Fruit fly (Drosophila melanogaster) whole organism, prepupa: ENCODE measurements around the gene MtnD.
A peak's percentile ranks its signal among the peaks of the same experiment; 100 is the strongest.

Experiments used
- Blimp-1 ChIP-seq: fragments of 200-800 bp; sonication (Bioruptor generic); optimal IDR thresholded peaks from 3 replicates; lab custom pipeline; 2017; ENCODE audit warnings: missing biosample characterization, missing genetic modification characterization, mild to moderate bottlenecking, moderate library complexity, missing genetic modification reagents
- CG10631 ChIP-seq: fragments of 200-800 bp; sonication (Bioruptor generic); optimal IDR thresholded peaks from 2 replicates; lab custom pipeline; 2016; ENCODE audit warnings: missing biosample characterization, missing genetic modification characterization
- CG10669 ChIP-seq: fragments of 200-800 bp; sonication (Bioruptor generic); optimal IDR thresholded peaks from 3 replicates; lab custom pipeline; 2018; ENCODE audit warnings: missing biosample characterization, mild to moderate bottlenecking, missing genetic modification characterization, moderate library complexity
- CG11294 ChIP-seq: fragments of 200-800 bp; sonication (Bioruptor generic); IDR thresholded peaks from 2 replicates; pipeline ENCODE4 v1.3.6; 2022; ENCODE audit warnings: missing biosample characterization, missing genetic modification characterization
- CG15336 ChIP-seq: fragments of 200-800 bp; sonication (Bioruptor generic); IDR thresholded peaks from 2 replicates; pipeline ENCODE4 v1.3.6; 2022; ENCODE audit warnings: missing biosample characterization, missing genetic modification characterization
- CG1621 ChIP-seq: fragments of 200-800 bp; sonication (Bioruptor generic); optimal IDR thresholded peaks from 3 replicates; lab custom pipeline; 2018; ENCODE audit warnings: missing biosample characterization, mild to moderate bottlenecking, missing genetic modification characterization
- CG32006 ChIP-seq: fragments of 200-800 bp; sonication (Bioruptor generic); optimal IDR thresholded peaks from 3 replicates; lab custom pipeline; 2017; ENCODE audit warnings: missing biosample characterization, mild to moderate bottlenecking, missing genetic modification characterization
- CG34406 ChIP-seq: fragments of 200-800 bp; sonication (Bioruptor generic); optimal IDR thresholded peaks from 3 replicates; lab custom pipeline; 2016; ENCODE audit warnings: missing biosample characterization, missing genetic modification characterization
- CG3919 ChIP-seq: fragments of 200-800 bp; sonication (Bioruptor generic); optimal IDR thresholded peaks from 3 replicates; lab custom pipeline; 2016; ENCODE audit warnings: missing biosample characterization, missing genetic modification characterization
- CG4318 ChIP-seq: fragments of 200-800 bp; sonication (Bioruptor generic); optimal IDR thresholded peaks from 3 replicates; lab custom pipeline; 2017; ENCODE audit warnings: missing biosample characterization, mild to moderate bottlenecking, missing genetic modification characterization
- CG6163 ChIP-seq: fragments of 200-800 bp; sonication (Bioruptor generic); IDR thresholded peaks from 3 replicates; pipeline ENCODE4 v1.3.6; 2022; ENCODE audit warnings: missing biosample characterization, missing genetic modification characterization
- CG6276 ChIP-seq: fragments of 200-800 bp; sonication (Bioruptor generic); optimal IDR thresholded peaks from 2 replicates; lab custom pipeline; 2017; ENCODE audit warnings: missing biosample characterization, mild to moderate bottlenecking, missing genetic modification characterization
- CG6808 ChIP-seq: fragments of 200-800 bp; sonication (Bioruptor generic); optimal IDR thresholded peaks from 3 replicates; lab custom pipeline; 2017; ENCODE audit warnings: missing biosample characterization, missing genetic modification characterization, mild to moderate bottlenecking, moderate library complexity, missing genetic modification reagents
- CG8119 ChIP-seq: fragments of 200-800 bp; sonication (Bioruptor generic); IDR thresholded peaks from 3 replicates; pipeline ENCODE4 v1.3.6; 2022; ENCODE audit warnings: missing biosample characterization, missing genetic modification characterization
- CG8632 ChIP-seq: fragments of 200-800 bp; sonication (Bioruptor generic); optimal IDR thresholded peaks from 3 replicates; lab custom pipeline; 2016; ENCODE audit warnings: missing biosample characterization, missing genetic modification characterization
- Eip75B ChIP-seq: fragments of 200-800 bp; sonication (Bioruptor generic); optimal IDR thresholded peaks from 3 replicates; lab custom pipeline; 2016; ENCODE audit warnings: missing biosample characterization, missing genetic modification characterization
- Eip78C ChIP-seq: fragments of 200-800 bp; sonication (Bioruptor generic); peaks from one replicate; lab custom pipeline; 2016; ENCODE audit warnings: missing biosample characterization, missing genetic modification characterization
- Eip93F ChIP-seq: fragments of 200-800 bp; sonication (Bioruptor generic); optimal IDR thresholded peaks from 2 replicates; lab custom pipeline; 2016; ENCODE audit warnings: missing biosample characterization, mild to moderate bottlenecking, missing genetic modification characterization
- Ets21C ChIP-seq: fragments of 200-800 bp; sonication (Bioruptor generic); optimal IDR thresholded peaks from 3 replicates; lab custom pipeline; 2016; ENCODE audit warnings: missing biosample characterization, missing genetic modification characterization
- Gug ChIP-seq: fragments of 200-800 bp; sonication (Bioruptor generic); IDR thresholded peaks from 2 replicates; pipeline ENCODE4 v1.3.6; 2022; ENCODE audit warnings: missing biosample characterization, missing genetic modification characterization
- Hr4 ChIP-seq: fragments of 200-800 bp; sonication (Bioruptor generic); optimal IDR thresholded peaks from 3 replicates; lab custom pipeline; 2016; ENCODE audit warnings: missing biosample characterization, missing genetic modification characterization
- Met ChIP-seq: fragments of 200-800 bp; sonication (Bioruptor generic); optimal IDR thresholded peaks from 3 replicates; lab custom pipeline; 2016; ENCODE audit warnings: missing biosample characterization, missing genetic modification characterization
- Smox ChIP-seq: fragments of 200-800 bp; sonication (Bioruptor generic); optimal IDR thresholded peaks from 3 replicates; lab custom pipeline; 2016; ENCODE audit warnings: missing biosample characterization, missing genetic modification characterization
- Sox14 ChIP-seq: fragments of 200-800 bp; sonication (Bioruptor generic); optimal IDR thresholded peaks from 3 replicates; lab custom pipeline; 2016; ENCODE audit warnings: missing biosample characterization, missing genetic modification characterization
- Sox15 ChIP-seq: fragments of 200-800 bp; sonication (Bioruptor generic); optimal IDR thresholded peaks from 3 replicates; lab custom pipeline; 2016; ENCODE audit warnings: missing biosample characterization, missing genetic modification characterization
- achi ChIP-seq: fragments of 200-800 bp; sonication (Bioruptor generic); optimal IDR thresholded peaks from 3 replicates; lab custom pipeline; 2016; ENCODE audit warnings: missing biosample characterization, missing genetic modification characterization
- cyc ChIP-seq: fragments of 200-800 bp; sonication (Bioruptor generic); optimal IDR thresholded peaks from 3 replicates; lab custom pipeline; 2016; ENCODE audit warnings: missing biosample characterization, missing genetic modification characterization
- dac ChIP-seq: fragments of 200-800 bp; sonication (Bioruptor generic); optimal IDR thresholded peaks from 2 replicates; lab custom pipeline; 2017; ENCODE audit warnings: missing biosample characterization, mild to moderate bottlenecking, missing genetic modification characterization
- dsx ChIP-seq: fragments of 200-800 bp; optimal IDR thresholded peaks from 3 replicates; lab custom pipeline; 2019; ENCODE audit warnings: missing biosample characterization, mild to moderate bottlenecking, missing genetic modification characterization, moderate library complexity; ENCODE audit not compliant: poor library complexity, severe bottlenecking
- eg ChIP-seq: fragments of 200-800 bp; sonication (Bioruptor generic); IDR thresholded peaks from 3 replicates; pipeline ENCODE4 v1.3.6; 2022; ENCODE audit warnings: missing biosample characterization, missing genetic modification characterization
- fkh ChIP-seq: fragments of 200-800 bp; sonication (Bioruptor generic); optimal IDR thresholded peaks from 3 replicates; lab custom pipeline; 2017; ENCODE audit warnings: missing biosample characterization, mild to moderate bottlenecking, missing genetic modification characterization, moderate library complexity
- lz ChIP-seq: fragments of 200-800 bp; sonication (Bioruptor generic); optimal IDR thresholded peaks from 3 replicates; lab custom pipeline; 2016; ENCODE audit warnings: missing biosample characterization, missing genetic modification characterization
- svp ChIP-seq: fragments of 200-800 bp; sonication (Bioruptor generic); peaks from one replicate; lab custom pipeline; 2016; ENCODE audit warnings: missing biosample characterization, missing genetic modification characterization
- topi ChIP-seq: fragments of 200-800 bp; sonication (Bioruptor generic); optimal IDR thresholded peaks from 3 replicates; lab custom pipeline; 2016; ENCODE audit warnings: missing biosample characterization, missing genetic modification characterization
- vri ChIP-seq: fragments of 200-800 bp; sonication (Bioruptor generic); optimal IDR thresholded peaks from 3 replicates; lab custom pipeline; 2016; ENCODE audit warnings: missing biosample characterization, mild to moderate bottlenecking, missing genetic modification characterization

Gene MtnD

DNA sequence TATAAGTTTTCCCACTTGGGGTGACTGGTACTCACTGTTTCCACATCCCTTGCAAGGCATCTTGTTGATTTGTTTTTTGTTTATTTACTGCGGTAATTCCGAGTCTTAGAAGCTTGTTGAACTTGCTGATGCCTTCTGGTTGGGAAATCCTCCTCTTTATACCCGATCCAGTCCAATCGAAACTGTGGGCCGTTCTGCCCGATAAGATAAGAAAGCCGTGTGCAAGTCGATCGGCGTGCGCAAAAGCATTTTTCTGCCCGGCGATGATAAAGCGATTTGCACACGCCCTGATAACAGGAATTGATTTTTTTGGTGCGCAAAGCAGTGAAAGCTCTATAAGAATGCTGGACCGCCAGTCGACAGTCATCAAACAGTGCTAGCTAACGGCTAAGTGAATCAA, at the start of gene MtnD, which contains the start of gene MtnE:
Gene MtnD, plus strand, starts transcription at position 388 of the 400 bp plus-strand sequence.
Gene MtnE, minus strand, starts transcription at position 130 of the 400 bp plus-strand sequence.
- TF ChIP-seq Hr4 (GFP tag; lab: Kevin White, UChicago) (no peak), topi (GFP tag; lab: Kevin White, UChicago) (no peak), vri (peak; percentile 29), Sox14 (GFP tag; lab: Kevin White, UChicago) (no peak), CG8632 (GFP tag; lab: Kevin White, UChicago) (no peak), CG3919 (GFP tag; lab: Kevin White, UChicago) (peak; percentile 16), CG11294 (GFP tag; lab: Robert Waterston, UW) (no peak), Eip75B (GFP tag; lab: Kevin White, UChicago) (no peak), svp (GFP tag; lab: Kevin White, UChicago) (peak; percentile 88), CG6163 (GFP tag; lab: Robert Waterston, UW) (no peak), CG10631 (no peak), Eip78C (peak; percentile 69), dac (no peak)
- TF ChIP-seq, all 60 proteins: peak for 4

DNA sequence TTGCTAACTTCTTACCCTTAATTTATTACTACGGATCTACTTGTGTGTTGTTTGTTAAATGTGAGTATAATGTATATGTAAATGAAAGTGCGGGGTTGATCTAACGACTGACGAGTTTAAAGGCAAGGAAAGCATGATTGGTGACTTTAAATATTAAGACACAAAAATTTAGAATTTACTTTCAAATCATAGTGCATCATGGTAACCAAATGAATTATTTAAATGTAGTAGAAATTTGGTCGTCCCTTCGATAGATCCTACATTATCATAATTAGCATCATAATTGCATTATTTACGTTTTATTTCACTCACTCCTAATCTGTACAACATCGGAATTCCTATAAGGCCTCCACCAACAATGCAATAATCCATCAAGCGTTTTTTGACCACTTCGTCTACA, 33.4 kb upstream of the MtnD start, which contains the start of gene Dic2:
Gene Dic2, minus strand, starts transcription at position 101 of the 400 bp plus-strand sequence.
- TF ChIP-seq CG1621 (tag; lab: Kevin White, UChicago) (no peak), Smox (GFP tag; lab: Kevin White, UChicago) (no peak), CG6808 (no peak)
- TF ChIP-seq, all 60 proteins: peak for 0

- TF ChIP-seq fkh (GFP tag; lab: Kevin White, UChicago) (no peak), Eip75B (GFP tag; lab: Kevin White, UChicago) (no peak), CG4318 (GFP tag; lab: Kevin White, UChicago) (no peak), Smox (GFP tag; lab: Kevin White, UChicago) (no peak), CG6808 (no peak)
Observed at dm6 chr3R:20501910-20502309, 32.9 kb upstream of the MtnD start, which contains the start of gene CG46441. Gene CG46441, minus strand, starts transcription at chr3R:20502010.

dm6 chr3R:20503646-20504045, 31.1 kb upstream of the MtnD start, which contains the start of gene MtnB:
Gene MtnB, minus strand, starts transcription at chr3R:20503746.
- TF ChIP-seq achi, result no peak

DNA sequence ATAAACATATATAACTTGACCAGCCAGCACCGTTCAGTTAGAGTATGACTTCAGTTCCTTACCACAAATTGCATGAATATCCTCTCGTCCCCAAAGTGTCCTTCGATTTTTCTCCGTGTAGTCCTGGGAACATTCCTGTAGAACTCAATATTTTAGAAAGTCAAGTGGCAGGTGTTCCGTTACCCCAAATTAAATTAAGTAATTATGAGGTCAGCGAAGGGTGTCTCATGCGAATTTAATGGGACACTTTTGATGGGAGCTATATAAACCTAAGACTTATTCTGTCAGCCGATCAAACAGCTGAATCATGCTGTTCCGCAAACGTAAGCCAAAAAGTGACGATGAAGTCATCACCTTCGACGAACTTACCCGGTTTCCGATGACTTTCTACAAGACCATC, 30.3 kb upstream of the MtnD start, which contains the start of gene Or92a:
Gene Or92a, plus strand, starts transcription at position 301 of the 400 bp plus-strand sequence.
- TF ChIP-seq Sox15 (GFP tag; lab: Kevin White, UChicago), result no peak
- TF ChIP-seq cyc, result no peak
- no peak for TF ChIP-seq dsx (GFP tag; lab: Kevin White, UChicago)
- no peak for TF ChIP-seq eg
- TF ChIP-seq lz (GFP tag; lab: Kevin White, UChicago), result no peak
- TF ChIP-seq Gug (GFP tag; lab: Robert Waterston, UW), result no peak
- TF ChIP-seq CG32006, result no peak
- TF ChIP-seq Eip93F (GFP tag; lab: Kevin White, UChicago), result no peak
- no peak for TF ChIP-seq Smox (GFP tag; lab: Kevin White, UChicago)
- TF ChIP-seq CG6276 (GFP tag; lab: Kevin White, UChicago), result no peak

dm6 chr3R:20509377-20509776, 25.4 kb upstream of the MtnD start:
- no peak for TF ChIP-seq Ets21C (GFP tag; lab: Kevin White, UChicago)
- TF ChIP-seq Smox (GFP tag; lab: Kevin White, UChicago), result no peak
- peak; percentile 16 for TF ChIP-seq Blimp-1 (GFP tag; lab: Kevin White, UChicago)
- TF ChIP-seq CG3919 (GFP tag; lab: Kevin White, UChicago), result no peak
- TF ChIP-seq CG34406, result no peak
- TF ChIP-seq dsx (GFP tag; lab: Kevin White, UChicago), result peak; percentile 74
- TF ChIP-seq CG8119 (GFP tag; lab: Robert Waterston, UW), result no peak
- TF ChIP-seq Eip78C, result peak; percentile 31
- TF ChIP-seq topi (GFP tag; lab: Kevin White, UChicago), result no peak
- TF ChIP-seq Sox15 (GFP tag; lab: Kevin White, UChicago), result no peak
- no peak for TF ChIP-seq CG10669 (GFP tag; lab: Kevin White, UChicago)
- TF ChIP-seq Eip75B (GFP tag; lab: Kevin White, UChicago), result no peak
- TF ChIP-seq Met (GFP tag; lab: Kevin White, UChicago), result no peak
- no peak for TF ChIP-seq CG15336
- TF ChIP-seq lz (GFP tag; lab: Kevin White, UChicago), result no peak
